Fruit fly (Drosophila melanogaster) whole organism, embryonic: Measurements from ENCODE around the gene Fatp1.
A peak's percentile ranks its signal among the peaks of the same experiment; 100 is the strongest.

Experiments
- Antp ChIP-seq: fragments of 200-800 bp; sonication (Bioruptor generic); optimal IDR thresholded peaks from 3 replicates; lab custom pipeline; 2016; ENCODE audit warnings: missing biosample characterization, missing genetic modification characterization
- BEAF-32 ChIP-seq: fragments of 200-800 bp; sonication (Bioruptor generic); optimal IDR thresholded peaks from 3 replicates; lab custom pipeline; 2017; ENCODE audit warnings: missing biosample characterization, missing genetic modification characterization, mild to moderate bottlenecking, moderate library complexity, missing genetic modification reagents
- CG1024 ChIP-seq: fragments of 200-800 bp; sonication (Bioruptor generic); IDR thresholded peaks from 2 replicates; pipeline ENCODE4 v1.3.6; 2022; ENCODE audit warnings: missing biosample characterization, missing genetic modification characterization
- CG11723 ChIP-seq: fragments of 200-800 bp; sonication (Bioruptor generic); optimal IDR thresholded peaks from 2 replicates; lab custom pipeline; 2017; ENCODE audit warnings: missing biosample characterization, mild to moderate bottlenecking, missing genetic modification characterization
- CG12104 ChIP-seq: fragments of 200-800 bp; sonication (Bioruptor generic); optimal IDR thresholded peaks from 3 replicates; lab custom pipeline; 2016; ENCODE audit warnings: missing biosample characterization, missing genetic modification characterization
- CG12299 ChIP-seq: fragments of 200-800 bp; sonication (Bioruptor generic); optimal IDR thresholded peaks from 2 replicates; lab custom pipeline; 2018; ENCODE audit warnings: missing biosample characterization, mild to moderate bottlenecking, missing genetic modification characterization
- CG1529 ChIP-seq: fragments of 200-800 bp; sonication (Bioruptor generic); optimal IDR thresholded peaks from 3 replicates; lab custom pipeline; 2018; ENCODE audit warnings: missing biosample characterization, missing genetic modification characterization
- CG16779 ChIP-seq: fragments of 200-800 bp; sonication (Bioruptor generic); IDR thresholded peaks from 2 replicates; pipeline ENCODE4 v1.3.6; 2022; ENCODE audit warnings: missing biosample characterization, missing genetic modification characterization
- CG16813 ChIP-seq: fragments of 200-800 bp; sonication (Bioruptor generic); IDR thresholded peaks from 3 replicates; pipeline ENCODE4 v1.3.6; 2022; ENCODE audit warnings: missing biosample characterization, missing genetic modification characterization; ENCODE audit not compliant: partially characterized antibody
- CG17912 ChIP-seq: fragments of 200-800 bp; sonication (Bioruptor generic); optimal IDR thresholded peaks from 2 replicates; lab custom pipeline; 2018; ENCODE audit warnings: missing biosample characterization, mild to moderate bottlenecking, missing genetic modification characterization
- CG3163 ChIP-seq: fragments of 200-800 bp; sonication (Bioruptor generic); optimal IDR thresholded peaks from 3 replicates; lab custom pipeline; 2016; ENCODE audit warnings: missing biosample characterization, missing genetic modification characterization
- CG6765 ChIP-seq: fragments of 200-800 bp; sonication (Bioruptor generic); optimal IDR thresholded peaks from 3 replicates; lab custom pipeline; 2017; ENCODE audit warnings: missing biosample characterization, mild to moderate bottlenecking, missing genetic modification characterization
- CG6791 ChIP-seq: fragments of 200-800 bp; sonication (Bioruptor generic); IDR thresholded peaks from 3 replicates; pipeline ENCODE4 v1.3.6; 2022; ENCODE audit warnings: missing biosample characterization, missing genetic modification characterization; ENCODE audit not compliant: partially characterized antibody
- CG7745 ChIP-seq: fragments of 200-800 bp; sonication (Bioruptor generic); optimal IDR thresholded peaks from 2 replicates; lab custom pipeline; 2018; ENCODE audit warnings: missing biosample characterization, mild to moderate bottlenecking, missing genetic modification characterization, moderate library complexity
- CG8089 ChIP-seq: fragments of 200-800 bp; sonication (Bioruptor generic); optimal IDR thresholded peaks from 3 replicates; lab custom pipeline; 2016; ENCODE audit warnings: missing biosample characterization, missing genetic modification characterization
- CG8290 ChIP-seq, 3 experiments: fragments of 200-800 bp; sonication (Bioruptor generic); optimal IDR thresholded peaks; 2 replicates each; lab custom pipeline; 2016 to 2019; ENCODE audit warnings: missing biosample characterization in 3 of 3, missing genetic modification characterization in 3 of 3, mild to moderate bottlenecking in 2 of 3, moderate library complexity in 1 of 3
- CkIIα-i1 ChIP-seq: fragments of 200-800 bp; sonication (Bioruptor generic); IDR thresholded peaks from 2 replicates; pipeline ENCODE4 v1.3.6; 2022; ENCODE audit warnings: missing biosample characterization, missing genetic modification characterization
- CoRest ChIP-seq: fragments of 200-800 bp; sonication (Bioruptor generic); optimal IDR thresholded peaks from 3 replicates; lab custom pipeline; 2018; ENCODE audit warnings: missing biosample characterization, mild to moderate bottlenecking, missing genetic modification characterization, moderate library complexity
- Dad ChIP-seq: fragments of 200-800 bp; sonication (Bioruptor generic); optimal IDR thresholded peaks from 3 replicates; lab custom pipeline; 2016; ENCODE audit warnings: missing biosample characterization, missing genetic modification characterization
- Dbx ChIP-seq: fragments of 200-800 bp; sonication (Bioruptor generic); IDR thresholded peaks from 3 replicates; pipeline ENCODE4 v1.3.6; 2022; ENCODE audit warnings: missing biosample characterization, missing genetic modification characterization
- Doc3 ChIP-seq: fragments of 200-800 bp; sonication (Bioruptor generic); IDR thresholded peaks from 3 replicates; pipeline ENCODE4 v1.3.6; 2022; ENCODE audit warnings: missing biosample characterization, missing genetic modification characterization; ENCODE audit not compliant: partially characterized antibody
- Dref ChIP-seq: fragments of 200-800 bp; sonication (Bioruptor generic); IDR thresholded peaks from 2 replicates; pipeline ENCODE4 v1.3.6; 2022; ENCODE audit warnings: missing biosample characterization, missing genetic modification characterization
- Drgx ChIP-seq: fragments of 200-800 bp; sonication (Bioruptor generic); IDR thresholded peaks from 2 replicates; pipeline ENCODE4 v1.3.6; 2022; ENCODE audit warnings: missing biosample characterization, missing genetic modification characterization
- HLHmδ ChIP-seq: fragments of 200-800 bp; sonication (Bioruptor generic); optimal IDR thresholded peaks from 2 replicates; lab custom pipeline; 2018; ENCODE audit warnings: missing biosample characterization, mild to moderate bottlenecking, missing genetic modification characterization, moderate library complexity
- Hmr ChIP-seq: fragments of 200-800 bp; sonication (Bioruptor generic); optimal IDR thresholded peaks from 3 replicates; lab custom pipeline; 2017; ENCODE audit warnings: mild to moderate bottlenecking, missing biosample characterization, missing genetic modification reagents, missing genetic modification characterization
- Lpt ChIP-seq: fragments of >200 bp; optimal IDR thresholded peaks from 2 replicates; lab custom pipeline; 2018; ENCODE audit warnings: missing biosample characterization, missing genetic modification characterization
- MESR4 ChIP-seq: fragments of 200-800 bp; sonication (Bioruptor generic); optimal IDR thresholded peaks from 2 replicates; lab custom pipeline; 2018; ENCODE audit warnings: missing biosample characterization, mild to moderate bottlenecking, missing genetic modification characterization, moderate library complexity
- NC2α ChIP-seq: fragments of 200-800 bp; sonication (Bioruptor generic); optimal IDR thresholded peaks from 2 replicates; lab custom pipeline; 2016; ENCODE audit warnings: missing biosample characterization, missing genetic modification characterization
- Nf-YB ChIP-seq: fragments of 200-800 bp; sonication (Bioruptor generic); optimal IDR thresholded peaks from 3 replicates; lab custom pipeline; 2019; ENCODE audit warnings: missing biosample characterization, mild to moderate bottlenecking, missing genetic modification characterization, moderate library complexity
- TFAM ChIP-seq: fragments of 200-800 bp; sonication (Bioruptor generic); optimal IDR thresholded peaks from 2 replicates; lab custom pipeline; 2017; ENCODE audit warnings: missing biosample characterization, missing genetic modification characterization, inconsistent platforms
- Tbp ChIP-seq: fragments of >200 bp; optimal IDR thresholded peaks from 2 replicates; lab custom pipeline; 2018; ENCODE audit warnings: missing biosample characterization, missing genetic modification characterization
- ase ChIP-seq: fragments of 200-800 bp; sonication (Bioruptor generic); IDR thresholded peaks from 3 replicates; pipeline ENCODE4 v1.3.6; 2022; ENCODE audit warnings: missing biosample characterization, missing genetic modification characterization
- bab2 ChIP-seq: fragments of 200-800 bp; sonication (Bioruptor generic); optimal IDR thresholded peaks from 2 replicates; lab custom pipeline; 2016; ENCODE audit warnings: missing biosample characterization, missing genetic modification characterization
- br ChIP-seq: fragments of >200 bp; optimal IDR thresholded peaks from 2 replicates; lab custom pipeline; 2017
- corto ChIP-seq: fragments of 200-800 bp; sonication (Bioruptor generic); optimal IDR thresholded peaks from 2 replicates; lab custom pipeline; 2016; ENCODE audit warnings: missing biosample characterization, mild to moderate bottlenecking, missing genetic modification characterization, moderate library complexity
- dysf ChIP-seq: fragments of 200-800 bp; sonication (Bioruptor generic); IDR thresholded peaks from 3 replicates; pipeline ENCODE4 v1.3.6; 2022; ENCODE audit warnings: missing biosample characterization, missing genetic modification characterization
- fd3F ChIP-seq: fragments of 200-800 bp; sonication (Bioruptor generic); optimal IDR thresholded peaks from 2 replicates; lab custom pipeline; 2018; ENCODE audit warnings: missing biosample characterization, mild to moderate bottlenecking, missing genetic modification characterization, moderate library complexity
- grau ChIP-seq: fragments of 200-800 bp; optimal IDR thresholded peaks from 3 replicates; lab custom pipeline; 2019; ENCODE audit warnings: missing biosample characterization, mild to moderate bottlenecking, missing genetic modification characterization, moderate library complexity
- gsb-n ChIP-seq: fragments of 200-800 bp; sonication (Bioruptor generic); optimal IDR thresholded peaks from 3 replicates; lab custom pipeline; 2018; ENCODE audit warnings: missing biosample characterization, mild to moderate bottlenecking, missing genetic modification characterization
- hb ChIP-seq: fragments of 200-800 bp; sonication (Bioruptor generic); IDR thresholded peaks from 3 replicates; pipeline ENCODE4 v1.3.6; 2022; ENCODE audit warnings: missing biosample characterization, missing genetic modification characterization; ENCODE audit not compliant: partially characterized antibody
- jumu ChIP-seq: fragments of 200-800 bp; sonication (Bioruptor generic); optimal IDR thresholded peaks from 3 replicates; lab custom pipeline; 2016; ENCODE audit warnings: missing biosample characterization, missing genetic modification characterization
- luna ChIP-seq: fragments of 200-800 bp; sonication (Bioruptor generic); optimal IDR thresholded peaks from 2 replicates; lab custom pipeline; 2016; ENCODE audit warnings: missing biosample characterization, missing genetic modification characterization
- mam ChIP-seq: fragments of 200-800 bp; sonication (Bioruptor generic); optimal IDR thresholded peaks from 3 replicates; lab custom pipeline; 2016; ENCODE audit warnings: missing biosample characterization, missing genetic modification characterization
- onecut ChIP-seq: fragments of 200-800 bp; sonication (Bioruptor generic); IDR thresholded peaks from 2 replicates; pipeline ENCODE4 v1.3.6; 2022; ENCODE audit warnings: missing biosample characterization, missing genetic modification characterization
- pb ChIP-seq: fragments of 200-800 bp; sonication (Bioruptor generic); optimal IDR thresholded peaks from 3 replicates; lab custom pipeline; 2016; ENCODE audit warnings: missing biosample characterization, missing genetic modification characterization
- pum ChIP-seq: fragments of 200-800 bp; sonication (Bioruptor generic); optimal IDR thresholded peaks from 2 replicates; lab custom pipeline; 2016; ENCODE audit warnings: missing biosample characterization, missing genetic modification characterization
- ranshi ChIP-seq: fragments of 200-800 bp; sonication (Bioruptor generic); IDR thresholded peaks from 2 replicates; pipeline ENCODE4 v1.3.6; 2022; ENCODE audit warnings: missing biosample characterization, missing genetic modification characterization
- slou ChIP-seq: fragments of 200-800 bp; sonication (Bioruptor generic); optimal IDR thresholded peaks from 3 replicates; lab custom pipeline; 2016; ENCODE audit warnings: missing biosample characterization, missing genetic modification characterization
- twi ChIP-seq: fragments of 200-800 bp; optimal IDR thresholded peaks from 2 replicates; lab custom pipeline; 2019; ENCODE audit warnings: missing biosample characterization, mild to moderate bottlenecking, missing genetic modification characterization, moderate library complexity
- wor ChIP-seq: fragments of 200-800 bp; sonication (Bioruptor generic); IDR thresholded peaks from 2 replicates; pipeline ENCODE4 v1.3.6; 2022; ENCODE audit warnings: missing biosample characterization, missing genetic modification characterization
- zfh1 ChIP-seq: fragments of 200-800 bp; sonication (Bioruptor generic); IDR thresholded peaks from 3 replicates; pipeline ENCODE4 v1.3.6; 2022; ENCODE audit warnings: missing biosample characterization, missing genetic modification characterization

The Fatp1 gene

DNA sequence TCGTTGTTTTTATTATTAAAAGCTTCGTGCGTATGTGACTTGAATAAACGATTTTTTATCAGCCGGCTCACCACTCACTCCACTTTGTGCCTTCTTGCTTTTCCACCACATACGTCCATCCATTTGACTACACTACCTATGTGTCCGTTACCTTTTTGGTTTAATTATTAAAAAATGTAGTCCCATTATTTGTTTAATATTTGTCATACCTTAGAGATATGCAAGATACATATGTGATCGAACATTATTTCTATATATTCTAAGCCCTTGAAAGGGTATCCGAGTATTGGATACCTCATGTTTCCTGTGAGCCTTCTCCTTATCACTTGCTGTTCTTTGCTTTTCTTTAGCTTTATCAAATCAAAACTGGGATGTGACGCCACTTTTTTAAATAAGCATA lies 2.2 kb upstream of the Fatp1 start (continued):
- TF ChIP-seq luna (GFP tag; lab: Kevin White, UChicago) (no peak), CG16813 (GFP tag; lab: Robert Waterston, UW) (no peak), CG11723 (no peak), Antp (GFP tag; lab: Kevin White, UChicago) (peak; percentile 23), CG1024 (GFP tag; lab: Robert Waterston, UW) (no peak), pb (GFP tag; lab: Kevin White, UChicago) (no peak), CG8089 (GFP tag; lab: Kevin White, UChicago) (no peak), CoRest (tag; lab: Kevin White, UChicago) (peak; percentile 53), CkIIα-i1 (GFP tag; lab: Robert Waterston, UW) (no peak), mam (GFP tag; lab: Kevin White, UChicago) (peak; percentile 60), slou (no peak), Drgx (peak; percentile 75; the same call in 1 of the 2 replicates), twi (tag; lab: Kevin White, UChicago) (no peak), MESR4 (GFP tag; lab: Kevin White, UChicago) (no peak), dysf (GFP tag; lab: Robert Waterston, UW) (peak; percentile 82), onecut (GFP tag; lab: Robert Waterston, UW) (peak; percentile 47; the same call in 1 of the 2 replicates), Dref (GFP tag; lab: Robert Waterston, UW) (no peak), Lpt (GFP tag; lab: Kevin White, UChicago) (no peak), jumu (GFP tag; lab: Kevin White, UChicago) (peak; percentile 2), CG12299 (tag; lab: Kevin White, UChicago) (peak; percentile 31), Nf-YB (GFP tag; lab: Kevin White, UChicago) (peak; percentile 18), ase (GFP tag; lab: Robert Waterston, UW) (peak; percentile 49; the same call in 2 of the 3 replicates), CG7745 (tag; lab: Kevin White, UChicago) (no peak), zfh1 (GFP tag; lab: Robert Waterston, UW) (peak; percentile 56; the same call in 2 of the 3 replicates), Dad (GFP tag; lab: Kevin White, UChicago) (no peak), wor (GFP tag; lab: Robert Waterston, UW) (no peak), CG6765 (peak; percentile 43), gsb-n (tag; lab: Kevin White, UChicago) (peak; percentile 12), Dbx (GFP tag; lab: Robert Waterston, UW) (peak; percentile 70; the same call in 1 of the 3 replicates), CG17912 (GFP tag; lab: Kevin White, UChicago) (no peak), Doc3 (GFP tag; lab: Robert Waterston, UW) (no peak), Hmr (GFP tag; lab: Kevin White, UChicago) (peak; percentile 79), ranshi (GFP tag; lab: Robert Waterston, UW) (peak; percentile 53; the same call in 1 of the 2 replicates), grau (tag; lab: Kevin White, UChicago) (peak; percentile 71), fd3F (GFP tag; lab: Kevin White, UChicago) (peak; percentile 26), CG3163 (GFP tag; lab: Kevin White, UChicago) (no peak), CG12104 (GFP tag; lab: Kevin White, UChicago) (peak; percentile 29), HLHmδ (no peak), CG8290 (GFP tag; optimal IDR thresholded peaks at IDR 0.05; lab: Kevin White, UChicago) (no peak), CG8290 (tag; optimal IDR thresholded peaks at IDR 0.05; lab: Kevin White, UChicago) (peak in 1 of 2 experiments; percentile 75), hb (GFP tag; lab: Robert Waterston, UW) (no peak), pum (GFP tag; lab: Kevin White, UChicago) (peak; percentile 9), NC2α (GFP tag; lab: Kevin White, UChicago) (no peak), br (no peak), BEAF-32 (GFP tag; lab: Kevin White, UChicago) (no peak), bab2 (GFP tag; lab: Kevin White, UChicago) (peak; percentile 27), CG6791 (GFP tag; lab: Robert Waterston, UW) (no peak), CG1529 (GFP tag; lab: Kevin White, UChicago) (no peak), corto (GFP tag; lab: Kevin White, UChicago) (peak; percentile 54), Tbp (GFP tag; lab: Kevin White, UChicago) (no peak), CG16779 (GFP tag; lab: Robert Waterston, UW) (no peak), TFAM (GFP tag; lab: Kevin White, UChicago) (no peak)
